Worm (Caenorhabditis elegans) whole organism, mixed stage, embryonic: ENCODE measurements around the gene gst-19.
"Not testable (repeated sequence)": the region's sequence is repeated elsewhere in the genome, so short reads cannot be mapped to it uniquely, and the experiment has no call there.

Source experiments
- ces-1 ChIP-seq: fragments of 150-350 bp; optimal IDR thresholded peaks from 2 replicates; lab custom pipeline; 2014; ENCODE audit warnings: missing biosample characterization, missing genetic modification reagents, missing genetic modification characterization
- flh-1 ChIP-seq: fragments of 200-800 bp; sonication (Bioruptor generic); optimal IDR thresholded peaks from 2 replicates; lab custom pipeline; 2018; ENCODE audit warnings: mild to moderate bottlenecking, missing genetic modification characterization, moderate library complexity, missing compliant biosample characterization
- mep-1 ChIP-seq: fragments of 150-350 bp; optimal IDR thresholded peaks from 2 replicates; lab custom pipeline; 2017; ENCODE audit warnings: missing biosample characterization, missing genetic modification reagents, missing genetic modification characterization, inconsistent platforms
- snpc-4 ChIP-seq: fragments of 150-350 bp; optimal IDR thresholded peaks from 2 replicates; lab custom pipeline; 2014; ENCODE audit warnings: missing biosample characterization, missing genetic modification characterization
- unc-120 ChIP-seq: sonication (generic microtip); optimal IDR thresholded peaks from 2 replicates; lab custom pipeline; 2017; ENCODE audit warnings: missing genetic modification characterization, missing compliant biosample characterization; ENCODE audit not compliant: poor library complexity, severe bottlenecking

DNA sequence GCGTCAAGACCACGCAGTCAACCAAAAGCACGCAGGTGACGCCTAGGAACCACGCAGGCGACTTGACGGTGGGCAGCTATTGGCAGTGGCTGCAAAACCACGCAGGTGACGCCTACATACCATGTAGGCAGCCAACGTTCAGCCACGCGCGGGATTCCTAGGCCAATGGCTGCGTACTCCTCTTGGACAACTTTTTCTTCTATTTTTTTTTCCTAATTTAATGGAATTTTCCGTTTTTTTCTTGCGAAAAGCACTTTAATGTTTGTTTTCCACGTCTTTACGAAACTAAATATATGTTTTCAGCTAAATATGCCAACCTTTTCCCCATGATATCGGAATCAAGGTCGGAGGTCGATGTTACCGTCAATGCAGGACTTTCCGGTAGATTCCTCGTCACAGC lies 27.8 kb upstream of the gst-19 start, which contains the start of gene C31C9.9:
- not testable (repeated sequence) for TF ChIP-seq mep-1 (tag; lab: Kevin White, UChicago); flh-1 (GFP tag; lab: Kevin White, UChicago); unc-120 (tag; lab: Kevin White, UChicago); snpc-4 (tag; lab: Kevin White, UChicago); ces-1 (GFP tag; lab: Kevin White, UChicago)
